Fruit fly (Drosophila melanogaster) whole organism, embryonic: Measurements from ENCODE around the gene CG17145.

Experiments
- Atf-2 ChIP-seq: fragments of 200-800 bp; sonication (Bioruptor generic); optimal IDR thresholded peaks from 2 replicates; lab custom pipeline; 2016; ENCODE audit warnings: missing biosample characterization, missing genetic modification characterization
- CG11456 ChIP-seq: fragments of 200-800 bp; sonication (Bioruptor generic); IDR thresholded peaks from 3 replicates; pipeline ENCODE4 v1.3.6; 2022; ENCODE audit warnings: missing biosample characterization, missing genetic modification characterization
- CG11696 ChIP-seq: fragments of 200-800 bp; sonication (Bioruptor generic); IDR thresholded peaks from 2 replicates; pipeline ENCODE4 v1.3.6; 2022; ENCODE audit warnings: missing biosample characterization, missing genetic modification characterization
- CG13775 ChIP-seq: fragments of 200-800 bp; sonication (Bioruptor generic); optimal IDR thresholded peaks from 3 replicates; lab custom pipeline; 2017; ENCODE audit warnings: missing biosample characterization, mild to moderate bottlenecking, missing genetic modification characterization
- CG14860 ChIP-seq: fragments of 200-800 bp; sonication (Bioruptor generic); IDR thresholded peaks from 3 replicates; pipeline ENCODE4 v1.3.6; 2022; ENCODE audit warnings: missing biosample characterization, missing genetic modification characterization; ENCODE audit not compliant: partially characterized antibody
- CG15011 ChIP-seq: fragments of 200-800 bp; sonication (Bioruptor generic); optimal IDR thresholded peaks from 3 replicates; lab custom pipeline; 2018; ENCODE audit warnings: missing biosample characterization, mild to moderate bottlenecking, missing genetic modification characterization
- CG1603 ChIP-seq: fragments of 200-800 bp; sonication (Bioruptor generic); optimal IDR thresholded peaks from 2 replicates; lab custom pipeline; 2019; ENCODE audit warnings: missing biosample characterization, mild to moderate bottlenecking, missing genetic modification characterization, moderate library complexity
- CG17912 ChIP-seq: fragments of 200-800 bp; sonication (Bioruptor generic); optimal IDR thresholded peaks from 2 replicates; lab custom pipeline; 2018; ENCODE audit warnings: missing biosample characterization, mild to moderate bottlenecking, missing genetic modification characterization
- CG1792 ChIP-seq: fragments of 200-800 bp; sonication (Bioruptor generic); optimal IDR thresholded peaks from 2 replicates; lab custom pipeline; 2016; ENCODE audit warnings: missing biosample characterization, missing genetic modification characterization
- CG2678 ChIP-seq: fragments of 200-800 bp; sonication (Bioruptor generic); optimal IDR thresholded peaks from 3 replicates; lab custom pipeline; 2019; ENCODE audit warnings: missing biosample characterization, mild to moderate bottlenecking, missing genetic modification characterization, moderate library complexity
- CG30020 ChIP-seq: fragments of 200-800 bp; optimal IDR thresholded peaks from 2 replicates; lab custom pipeline; 2019; ENCODE audit warnings: missing biosample characterization, mild to moderate bottlenecking, missing genetic modification characterization, moderate library complexity
- CG31365 ChIP-seq: fragments of 200-800 bp; sonication (Bioruptor generic); optimal IDR thresholded peaks from 2 replicates; lab custom pipeline; 2018; ENCODE audit warnings: missing biosample characterization, mild to moderate bottlenecking, missing genetic modification characterization
- CG3726 ChIP-seq: fragments of 200-800 bp; sonication (Bioruptor generic); IDR thresholded peaks from 3 replicates; pipeline ENCODE4, ENCODE4 v1.3.6; 2022; ENCODE audit warnings: missing biosample characterization, missing genetic modification characterization
- CG3838 ChIP-seq: fragments of 200-800 bp; sonication (Bioruptor generic); optimal IDR thresholded peaks from 3 replicates; lab custom pipeline; 2016; ENCODE audit warnings: missing biosample characterization, missing genetic modification characterization
- CG6854 ChIP-seq: fragments of 200-800 bp; sonication (Bioruptor generic); optimal IDR thresholded peaks from 3 replicates; lab custom pipeline; 2017; ENCODE audit warnings: missing biosample characterization, mild to moderate bottlenecking, missing genetic modification characterization
- CG7963 ChIP-seq: fragments of 200-800 bp; sonication (Bioruptor generic); IDR thresholded peaks from 3 replicates; pipeline ENCODE4 v1.3.6; 2022; ENCODE audit warnings: missing biosample characterization, missing genetic modification characterization; ENCODE audit not compliant: partially characterized antibody
- CG8388 ChIP-seq: fragments of 200-800 bp; sonication (Bioruptor generic); optimal IDR thresholded peaks from 2 replicates; lab custom pipeline; 2019; ENCODE audit warnings: missing biosample characterization, mild to moderate bottlenecking, missing genetic modification characterization, moderate library complexity
- CG8944 ChIP-seq: fragments of 200-800 bp; sonication (Bioruptor generic); optimal IDR thresholded peaks from 3 replicates; lab custom pipeline; 2016; ENCODE audit warnings: missing biosample characterization, missing genetic modification characterization
- D19B ChIP-seq: fragments of 200-800 bp; sonication (Bioruptor generic); optimal IDR thresholded peaks from 2 replicates; lab custom pipeline; 2017; ENCODE audit warnings: missing biosample characterization, mild to moderate bottlenecking, missing genetic modification characterization
- Elba2 ChIP-seq: fragments of 200-800 bp; sonication (Bioruptor generic); optimal IDR thresholded peaks from 3 replicates; lab custom pipeline; 2016; ENCODE audit warnings: missing biosample characterization, missing genetic modification characterization
- Hr3 ChIP-seq: fragments of 200-800 bp; sonication (Bioruptor generic); optimal IDR thresholded peaks from 3 replicates; lab custom pipeline; 2016; ENCODE audit warnings: missing biosample characterization, missing genetic modification characterization
- Med ChIP-seq: fragments of 200-800 bp; sonication (Bioruptor generic); peaks from one replicate; lab custom pipeline; 2016; ENCODE audit warnings: missing biosample characterization, missing genetic modification characterization, mild to moderate bottlenecking, inconsistent platforms, moderate library complexity
- Neu2 ChIP-seq: fragments of 200-800 bp; sonication (Bioruptor generic); optimal IDR thresholded peaks from 3 replicates; lab custom pipeline; 2016; ENCODE audit warnings: missing biosample characterization, missing genetic modification characterization, borderline replicate concordance
- Oli ChIP-seq: fragments of 200-800 bp; sonication (Bioruptor generic); optimal IDR thresholded peaks from 2 replicates; lab custom pipeline; 2018; ENCODE audit warnings: missing biosample characterization, mild to moderate bottlenecking, missing genetic modification characterization, moderate library complexity
- Opbp ChIP-seq: fragments of 200-800 bp; sonication (Bioruptor generic); IDR thresholded peaks from 3 replicates; pipeline ENCODE4 v1.3.6; 2022; ENCODE audit warnings: missing biosample characterization, missing genetic modification characterization; ENCODE audit not compliant: partially characterized antibody
- Pdp1 ChIP-seq, 2 experiments: fragments of 200-800 bp; sonication (Bioruptor generic); optimal IDR thresholded peaks; 3 replicates each; lab custom pipeline; 2016; ENCODE audit warnings: missing biosample characterization in 2 of 2, missing genetic modification characterization in 2 of 2, mild to moderate bottlenecking in 1 of 2, moderate library complexity in 1 of 2
- Rx ChIP-seq: fragments of 200-800 bp; sonication (Bioruptor generic); IDR thresholded peaks from 2 replicates; pipeline ENCODE4 v1.3.6; 2022; ENCODE audit warnings: missing biosample characterization, missing genetic modification characterization
- Stat92E ChIP-seq, 3 experiments: fragments of >200 bp in 2 of 3; fragments of 200-800 bp in 1 of 3; sonication (Bioruptor generic) in 1 of 3; optimal IDR thresholded peaks; 2 replicates each; lab custom pipeline; 2017 to 2019; ENCODE audit warnings: missing biosample characterization in 3 of 3, missing genetic modification characterization in 3 of 3, mild to moderate bottlenecking in 1 of 3, moderate library complexity in 1 of 3
- Tbp ChIP-seq: fragments of >200 bp; optimal IDR thresholded peaks from 2 replicates; lab custom pipeline; 2018; ENCODE audit warnings: missing biosample characterization, missing genetic modification characterization
- YL-1 ChIP-seq: fragments of 200-800 bp; sonication (Bioruptor generic); optimal IDR thresholded peaks from 3 replicates; lab custom pipeline; 2017; ENCODE audit warnings: missing biosample characterization, mild to moderate bottlenecking, missing genetic modification characterization
- ash1 ChIP-seq: fragments of 200-800 bp; sonication (Bioruptor generic); optimal IDR thresholded peaks from 2 replicates; lab custom pipeline; 2018; ENCODE audit warnings: missing biosample characterization, mild to moderate bottlenecking, missing genetic modification characterization
- az2 ChIP-seq: fragments of 200-800 bp; sonication (Bioruptor generic); optimal IDR thresholded peaks from 3 replicates; lab custom pipeline; 2016; ENCODE audit warnings: missing biosample characterization, missing genetic modification characterization
- bigmax ChIP-seq: fragments of 200-800 bp; sonication (Bioruptor generic); optimal IDR thresholded peaks from 2 replicates; lab custom pipeline; 2018; ENCODE audit warnings: missing biosample characterization, mild to moderate bottlenecking, missing genetic modification characterization
- bowl ChIP-seq: fragments of 200-800 bp; sonication (Bioruptor generic); IDR thresholded peaks from 2 replicates; pipeline ENCODE4 v1.3.6; 2022; ENCODE audit warnings: missing biosample characterization, missing genetic modification characterization
- ci ChIP-seq: fragments of 200-800 bp; sonication (Bioruptor generic); IDR thresholded peaks from 3 replicates; pipeline ENCODE4 v1.3.6; 2022; ENCODE audit warnings: missing biosample characterization, missing genetic modification characterization
- crp ChIP-seq, 2 experiments: fragments of 200-800 bp; sonication (Bioruptor generic); optimal IDR thresholded peaks; 2 replicates in 1 of 2; 3 replicates in 1 of 2; lab custom pipeline; 2017; ENCODE audit warnings: missing biosample characterization in 2 of 2, missing genetic modification characterization in 2 of 2, mild to moderate bottlenecking in 1 of 2, moderate library complexity in 1 of 2
- cwo ChIP-seq: fragments of 200-800 bp; sonication (Bioruptor generic); optimal IDR thresholded peaks from 3 replicates; lab custom pipeline; 2017; ENCODE audit warnings: missing biosample characterization, missing genetic modification characterization, mild to moderate bottlenecking, moderate library complexity, missing genetic modification reagents
- danr ChIP-seq: fragments of 200-800 bp; sonication (Bioruptor generic); IDR thresholded peaks from 2 replicates; pipeline ENCODE4 v1.3.6; 2022; ENCODE audit warnings: missing biosample characterization, missing genetic modification characterization
- dati ChIP-seq: fragments of 200-800 bp; sonication (Bioruptor generic); IDR thresholded peaks from 2 replicates; pipeline ENCODE4 v1.3.6; 2022; ENCODE audit warnings: missing biosample characterization, missing genetic modification characterization
- dysf ChIP-seq: fragments of 200-800 bp; sonication (Bioruptor generic); IDR thresholded peaks from 3 replicates; pipeline ENCODE4 v1.3.6; 2022; ENCODE audit warnings: missing biosample characterization, missing genetic modification characterization
- grau ChIP-seq: fragments of 200-800 bp; optimal IDR thresholded peaks from 3 replicates; lab custom pipeline; 2019; ENCODE audit warnings: missing biosample characterization, mild to moderate bottlenecking, missing genetic modification characterization, moderate library complexity
- h ChIP-seq: fragments of >200 bp; optimal IDR thresholded peaks from 2 replicates; lab custom pipeline; 2017
- ind ChIP-seq: fragments of 200-800 bp; sonication (Bioruptor generic); optimal IDR thresholded peaks from 3 replicates; lab custom pipeline; 2016; ENCODE audit warnings: missing biosample characterization, missing genetic modification characterization
- kah ChIP-seq: fragments of 200-800 bp; sonication (Bioruptor generic); optimal IDR thresholded peaks from 2 replicates; lab custom pipeline; 2018; ENCODE audit warnings: missing biosample characterization, mild to moderate bottlenecking, missing genetic modification characterization
- sd ChIP-seq: fragments of 200-800 bp; sonication (Bioruptor generic); optimal IDR thresholded peaks from 3 replicates; lab custom pipeline; 2018; ENCODE audit warnings: missing biosample characterization, mild to moderate bottlenecking, missing genetic modification characterization, moderate library complexity
- so ChIP-seq: fragments of 200-800 bp; sonication (Bioruptor generic); IDR thresholded peaks from 3 replicates; pipeline ENCODE4 v1.3.6; 2022; ENCODE audit warnings: missing biosample characterization, missing genetic modification characterization
- sr ChIP-seq: fragments of 200-800 bp; sonication (Bioruptor generic); IDR thresholded peaks from 3 replicates; pipeline ENCODE4 v1.3.6; 2022; ENCODE audit warnings: missing biosample characterization, missing genetic modification characterization
- ssp ChIP-seq: fragments of 200-800 bp; sonication (Bioruptor generic); IDR thresholded peaks from 2 replicates; pipeline ENCODE4 v1.3.6; 2022; ENCODE audit warnings: missing biosample characterization, missing genetic modification characterization
- tap ChIP-seq: fragments of 200-800 bp; optimal IDR thresholded peaks from 3 replicates; lab custom pipeline; 2019; ENCODE audit warnings: missing biosample characterization, mild to moderate bottlenecking, missing genetic modification characterization, moderate library complexity
- usp ChIP-seq: fragments of >200 bp; optimal IDR thresholded peaks from 2 replicates; lab custom pipeline; 2017; ENCODE audit warnings: missing biosample characterization, missing genetic modification characterization
- wek ChIP-seq: fragments of 200-800 bp; sonication (Bioruptor generic); optimal IDR thresholded peaks from 3 replicates; lab custom pipeline; 2018; ENCODE audit warnings: missing biosample characterization, mild to moderate bottlenecking, missing genetic modification characterization, moderate library complexity

The CG17145 gene

dm6 chr3L:20194731-20195130, 26.9 kb upstream of the CG17145 start (continued):
- TF ChIP-seq so (GFP tag; lab: Robert Waterston, UW) (peak; percentile 70; the same call in 1 of the 3 replicates), CG1792 (GFP tag; lab: Kevin White, UChicago) (no peak), CG31365 (no peak), Pdp1 (GFP tag; optimal IDR thresholded peaks at IDR 0.05; lab: Kevin White, UChicago) (peak; percentile 8 to 17), D19B (no peak), cwo (peak; percentile 37), Med (GFP tag; lab: Kevin White, UChicago) (peak; percentile 90), sd (tag; lab: Kevin White, UChicago) (peak; percentile 20), Opbp (GFP tag; lab: Robert Waterston, UW) (no peak), CG7963 (GFP tag; lab: Robert Waterston, UW) (no peak), CG3726 (GFP tag; lab: Robert Waterston, UW) (no peak), CG30020 (no peak), CG13775 (GFP tag; lab: Kevin White, UChicago) (no peak), tap (no peak), Elba2 (GFP tag; lab: Kevin White, UChicago) (no peak), bigmax (no peak), CG17912 (GFP tag; lab: Kevin White, UChicago) (no peak), ash1 (GFP tag; lab: Kevin White, UChicago) (no peak), danr (GFP tag; lab: Robert Waterston, UW) (no peak), h (lab: Kevin White, UChicago) (no peak), wek (GFP tag; lab: Kevin White, UChicago) (no peak), ind (GFP tag; lab: Kevin White, UChicago) (peak; percentile 47), dysf (peak; percentile 58), CG8388 (GFP tag; lab: Kevin White, UChicago) (peak; percentile 11), Rx (no peak), CG8944 (GFP tag; lab: Kevin White, UChicago) (no peak), CG15011 (GFP tag; lab: Kevin White, UChicago) (no peak), kah (GFP tag; lab: Kevin White, UChicago) (no peak), CG14860 (GFP tag; lab: Robert Waterston, UW) (no peak), bowl (GFP tag; lab: Robert Waterston, UW) (no peak), crp (GFP tag; optimal IDR thresholded peaks at IDR 0.05; lab: Kevin White, UChicago) (no peak), Oli (tag; lab: Kevin White, UChicago) (peak; percentile 55), Neu2 (GFP tag; lab: Kevin White, UChicago) (no peak), ssp (no peak), sr (GFP tag; lab: Robert Waterston, UW) (no peak), Hr3 (GFP tag; lab: Kevin White, UChicago) (no peak), Tbp (no peak), usp (GFP tag; lab: Kevin White, UChicago) (no peak), dati (GFP tag; lab: Robert Waterston, UW) (no peak), CG3838 (no peak), CG6854 (GFP tag; lab: Kevin White, UChicago) (no peak), Stat92E (GFP tag; optimal IDR thresholded peaks at IDR 0.05; lab: Kevin White, UChicago) (no peak), ci (GFP tag; lab: Robert Waterston, UW) (0 out of 3 replicates have a peak, but pooled peaks have one; percentile 29), CG11696 (GFP tag; lab: Robert Waterston, UW) (0 out of 2 replicates have a peak, but pooled peaks have one; percentile 26), YL-1 (no peak), Atf-2 (no peak), CG2678 (tag; lab: Kevin White, UChicago) (peak; percentile 65), CG11456 (GFP tag; lab: Robert Waterston, UW) (no peak), CG1603 (tag; lab: Kevin White, UChicago) (peak; percentile 60), grau (peak; percentile 59), az2 (peak; percentile 1)
